Fruit fly (Drosophila melanogaster) whole organism, embryonic: ENCODE measurements around the gene CG17906.

Experiments used
- BEAF-32 ChIP-seq: fragments of 200-800 bp; sonication (Bioruptor generic); optimal IDR thresholded peaks from 3 replicates; lab custom pipeline; 2017; ENCODE audit warnings: missing biosample characterization, missing genetic modification characterization, mild to moderate bottlenecking, moderate library complexity, missing genetic modification reagents
- CG10267 ChIP-seq: fragments of 200-800 bp; sonication (Bioruptor generic); optimal IDR thresholded peaks from 2 replicates; lab custom pipeline; 2018; ENCODE audit warnings: missing biosample characterization, mild to moderate bottlenecking, missing genetic modification characterization, moderate library complexity
- CG12219 ChIP-seq: fragments of 200-800 bp; sonication (Bioruptor generic); optimal IDR thresholded peaks from 3 replicates; lab custom pipeline; 2018; ENCODE audit warnings: missing biosample characterization, mild to moderate bottlenecking, missing genetic modification characterization
- CG12299 ChIP-seq: fragments of 200-800 bp; sonication (Bioruptor generic); optimal IDR thresholded peaks from 2 replicates; lab custom pipeline; 2018; ENCODE audit warnings: missing biosample characterization, mild to moderate bottlenecking, missing genetic modification characterization
- CG14050 ChIP-seq: fragments of 200-800 bp; sonication (Bioruptor generic); IDR thresholded peaks from 3 replicates; pipeline ENCODE4 v1.3.6; 2022; ENCODE audit warnings: missing biosample characterization, missing genetic modification characterization
- CG18619 ChIP-seq: fragments of 200-800 bp; sonication (Bioruptor generic); optimal IDR thresholded peaks from 3 replicates; lab custom pipeline; 2017; ENCODE audit warnings: missing biosample characterization, mild to moderate bottlenecking, missing genetic modification characterization
- CG2678 ChIP-seq: fragments of 200-800 bp; sonication (Bioruptor generic); optimal IDR thresholded peaks from 3 replicates; lab custom pipeline; 2019; ENCODE audit warnings: missing biosample characterization, mild to moderate bottlenecking, missing genetic modification characterization, moderate library complexity
- CG31388 ChIP-seq: fragments of 200-800 bp; sonication (Bioruptor generic); optimal IDR thresholded peaks from 2 replicates; lab custom pipeline; 2016; ENCODE audit warnings: missing biosample characterization, missing genetic modification characterization
- CG32532 ChIP-seq: fragments of 200-800 bp; sonication (Bioruptor generic); IDR thresholded peaks from 2 replicates; pipeline ENCODE4 v1.3.6; 2022; ENCODE audit warnings: missing biosample characterization, missing genetic modification characterization
- CG33557 ChIP-seq: fragments of 200-800 bp; sonication (Bioruptor generic); optimal IDR thresholded peaks from 2 replicates; lab custom pipeline; 2019; ENCODE audit warnings: missing biosample characterization, mild to moderate bottlenecking, missing genetic modification characterization, moderate library complexity
- CG42726 ChIP-seq: fragments of 200-800 bp; sonication (Bioruptor generic); IDR thresholded peaks from 2 replicates; pipeline ENCODE4 v1.3.6; 2022; ENCODE audit warnings: missing biosample characterization, missing genetic modification characterization; ENCODE audit not compliant: partially characterized antibody
- CG7745 ChIP-seq: fragments of 200-800 bp; sonication (Bioruptor generic); optimal IDR thresholded peaks from 2 replicates; lab custom pipeline; 2018; ENCODE audit warnings: missing biosample characterization, mild to moderate bottlenecking, missing genetic modification characterization, moderate library complexity
- CG7963 ChIP-seq: fragments of 200-800 bp; sonication (Bioruptor generic); IDR thresholded peaks from 3 replicates; pipeline ENCODE4 v1.3.6; 2022; ENCODE audit warnings: missing biosample characterization, missing genetic modification characterization; ENCODE audit not compliant: partially characterized antibody
- CrebB ChIP-seq: fragments of 200-800 bp; sonication (Bioruptor generic); optimal IDR thresholded peaks from 3 replicates; lab custom pipeline; 2018; ENCODE audit warnings: missing biosample characterization, mild to moderate bottlenecking, missing genetic modification characterization
- Dbx ChIP-seq: fragments of 200-800 bp; sonication (Bioruptor generic); IDR thresholded peaks from 3 replicates; pipeline ENCODE4 v1.3.6; 2022; ENCODE audit warnings: missing biosample characterization, missing genetic modification characterization
- ERR ChIP-seq: fragments of 200-800 bp; sonication (Bioruptor generic); optimal IDR thresholded peaks from 2 replicates; lab custom pipeline; 2016; ENCODE audit warnings: missing biosample characterization, missing genetic modification characterization
- Gsc ChIP-seq: fragments of 200-800 bp; sonication (Bioruptor generic); IDR thresholded peaks from 2 replicates; pipeline ENCODE4 v1.3.6; 2022; ENCODE audit warnings: missing biosample characterization, missing genetic modification characterization
- HLHmδ ChIP-seq: fragments of 200-800 bp; sonication (Bioruptor generic); optimal IDR thresholded peaks from 2 replicates; lab custom pipeline; 2018; ENCODE audit warnings: missing biosample characterization, mild to moderate bottlenecking, missing genetic modification characterization, moderate library complexity
- Hey ChIP-seq: fragments of 200-800 bp; sonication (Bioruptor generic); optimal IDR thresholded peaks from 3 replicates; lab custom pipeline; 2018; ENCODE audit warnings: missing biosample characterization, mild to moderate bottlenecking, missing genetic modification characterization
- Hr3 ChIP-seq: fragments of 200-800 bp; sonication (Bioruptor generic); optimal IDR thresholded peaks from 3 replicates; lab custom pipeline; 2016; ENCODE audit warnings: missing biosample characterization, missing genetic modification characterization
- Lim3 ChIP-seq: fragments of 200-800 bp; sonication (Bioruptor generic); IDR thresholded peaks from 2 replicates; pipeline ENCODE4 v1.3.6; 2022; ENCODE audit warnings: missing biosample characterization, missing genetic modification characterization
- MTF-1 ChIP-seq: fragments of 200-800 bp; sonication (Bioruptor generic); optimal IDR thresholded peaks from 2 replicates; lab custom pipeline; 2018; ENCODE audit warnings: missing biosample characterization, mild to moderate bottlenecking, missing genetic modification characterization, borderline replicate concordance
- Mes4 ChIP-seq: fragments of 200-800 bp; sonication (Bioruptor generic); optimal IDR thresholded peaks from 2 replicates; lab custom pipeline; 2016; ENCODE audit warnings: missing biosample characterization, missing genetic modification characterization
- Neu2 ChIP-seq: fragments of 200-800 bp; sonication (Bioruptor generic); optimal IDR thresholded peaks from 3 replicates; lab custom pipeline; 2016; ENCODE audit warnings: missing biosample characterization, missing genetic modification characterization, borderline replicate concordance
- Nf-YB ChIP-seq: fragments of 200-800 bp; sonication (Bioruptor generic); optimal IDR thresholded peaks from 3 replicates; lab custom pipeline; 2019; ENCODE audit warnings: missing biosample characterization, mild to moderate bottlenecking, missing genetic modification characterization, moderate library complexity
- Ravus ChIP-seq: fragments of 200-800 bp; sonication (Bioruptor generic); IDR thresholded peaks from 2 replicates; pipeline ENCODE4 v1.3.6; 2022; ENCODE audit warnings: missing biosample characterization, missing genetic modification characterization
- Six4 ChIP-seq: fragments of 200-800 bp; sonication (Bioruptor generic); optimal IDR thresholded peaks from 2 replicates; lab custom pipeline; 2016; ENCODE audit warnings: missing biosample characterization, missing genetic modification characterization
- Tbp ChIP-seq: fragments of >200 bp; optimal IDR thresholded peaks from 2 replicates; lab custom pipeline; 2018; ENCODE audit warnings: missing biosample characterization, missing genetic modification characterization
- Vsx1 ChIP-seq: fragments of 200-800 bp; sonication (Bioruptor generic); optimal IDR thresholded peaks from 2 replicates; lab custom pipeline; 2017; ENCODE audit warnings: missing biosample characterization, mild to moderate bottlenecking, missing genetic modification characterization, missing genetic modification reagents
- bab2 ChIP-seq: fragments of 200-800 bp; sonication (Bioruptor generic); optimal IDR thresholded peaks from 2 replicates; lab custom pipeline; 2016; ENCODE audit warnings: missing biosample characterization, missing genetic modification characterization
- crc ChIP-seq: fragments of 200-800 bp; sonication (Bioruptor generic); optimal IDR thresholded peaks from 2 replicates; lab custom pipeline; 2016; ENCODE audit warnings: missing biosample characterization, missing genetic modification characterization
- emc ChIP-seq: fragments of 200-800 bp; sonication (Bioruptor generic); optimal IDR thresholded peaks from 2 replicates; lab custom pipeline; 2016; ENCODE audit warnings: missing biosample characterization, missing genetic modification characterization
- fd64A ChIP-seq: fragments of 200-800 bp; sonication (Bioruptor generic); optimal IDR thresholded peaks from 3 replicates; lab custom pipeline; 2018; ENCODE audit warnings: missing biosample characterization, mild to moderate bottlenecking, missing genetic modification characterization
- gcm2 ChIP-seq: fragments of 200-800 bp; sonication (Bioruptor generic); optimal IDR thresholded peaks from 2 replicates; lab custom pipeline; 2016; ENCODE audit warnings: missing biosample characterization, missing genetic modification characterization
- gem ChIP-seq: fragments of 200-800 bp; sonication (Bioruptor generic); optimal IDR thresholded peaks from 2 replicates; lab custom pipeline; 2019; ENCODE audit warnings: missing biosample characterization, mild to moderate bottlenecking, missing genetic modification characterization, moderate library complexity
- gfzf ChIP-seq: fragments of 200-800 bp; sonication (Bioruptor generic); optimal IDR thresholded peaks from 2 replicates; lab custom pipeline; 2016; ENCODE audit warnings: missing biosample characterization, mild to moderate bottlenecking, missing genetic modification characterization, moderate library complexity
- her ChIP-seq: fragments of 200-800 bp; sonication (Bioruptor generic); optimal IDR thresholded peaks from 2 replicates; lab custom pipeline; 2016; ENCODE audit warnings: missing biosample characterization, missing genetic modification characterization
- kni ChIP-seq: fragments of 200-800 bp; sonication (Bioruptor generic); optimal IDR thresholded peaks from 3 replicates; lab custom pipeline; 2017; ENCODE audit warnings: mild to moderate bottlenecking, missing biosample characterization, missing genetic modification reagents, missing genetic modification characterization
- lmd ChIP-seq: fragments of 200-800 bp; sonication (Bioruptor generic); IDR thresholded peaks from 2 replicates; pipeline ENCODE4 v1.3.6; 2022; ENCODE audit warnings: missing biosample characterization, missing genetic modification characterization
- lola ChIP-seq, 3 experiments: fragments of >200 bp in 2 of 3; fragments of 200-800 bp in 1 of 3; sonication (Bioruptor generic) in 1 of 3; optimal IDR thresholded peaks; 2 replicates each; lab custom pipeline; 2017 to 2019; ENCODE audit warnings: missing biosample characterization in 3 of 3, missing genetic modification characterization in 3 of 3, mild to moderate bottlenecking in 1 of 3, moderate library complexity in 1 of 3
- nerfin-1 ChIP-seq: fragments of 200-800 bp; sonication (Bioruptor generic); optimal IDR thresholded peaks from 3 replicates; lab custom pipeline; 2019; ENCODE audit warnings: missing biosample characterization, mild to moderate bottlenecking, missing genetic modification characterization, moderate library complexity
- prd ChIP-seq, 3 experiments: fragments of >200 bp in 2 of 3; fragments of 200-800 bp in 1 of 3; sonication (Bioruptor generic) in 1 of 3; optimal IDR thresholded peaks in 2 of 3; IDR thresholded peaks in 1 of 3; 2 replicates in 2 of 3; 3 replicates in 1 of 3; pipeline versions ENCODE4 v1.3.6 to Lab custom; 2017 to 2022; ENCODE audit warnings: missing biosample characterization in 1 of 3, missing genetic modification characterization in 1 of 3
- sc ChIP-seq, 3 experiments: fragments of >200 bp in 2 of 3; fragments of 200-800 bp in 1 of 3; sonication (Bioruptor generic) in 1 of 3; optimal IDR thresholded peaks; 2 replicates in 2 of 3; 3 replicates in 1 of 3; lab custom pipeline; 2017; ENCODE audit warnings: mild to moderate bottlenecking in 1 of 3, missing biosample characterization in 1 of 3, missing genetic modification characterization in 1 of 3, missing genetic modification reagents in 1 of 3
- scrt ChIP-seq: fragments of 200-800 bp; sonication (Bioruptor generic); optimal IDR thresholded peaks from 2 replicates; lab custom pipeline; 2018; ENCODE audit warnings: missing biosample characterization, mild to moderate bottlenecking, missing genetic modification characterization, moderate library complexity
- sens-2 ChIP-seq: fragments of 200-800 bp; sonication (Bioruptor generic); IDR thresholded peaks from 2 replicates; pipeline ENCODE4 v1.3.6; 2022; ENCODE audit warnings: missing biosample characterization, missing genetic modification characterization
- tgo ChIP-seq: fragments of 200-800 bp; sonication (Bioruptor generic); IDR thresholded peaks from 3 replicates; pipeline ENCODE4 v1.3.6; 2022; ENCODE audit warnings: missing biosample characterization, missing genetic modification characterization
- zfh2 ChIP-seq: fragments of 200-800 bp; sonication (Bioruptor generic); optimal IDR thresholded peaks from 2 replicates; lab custom pipeline; 2016; ENCODE audit warnings: missing biosample characterization, missing genetic modification characterization

The CG17906 gene

DNA sequence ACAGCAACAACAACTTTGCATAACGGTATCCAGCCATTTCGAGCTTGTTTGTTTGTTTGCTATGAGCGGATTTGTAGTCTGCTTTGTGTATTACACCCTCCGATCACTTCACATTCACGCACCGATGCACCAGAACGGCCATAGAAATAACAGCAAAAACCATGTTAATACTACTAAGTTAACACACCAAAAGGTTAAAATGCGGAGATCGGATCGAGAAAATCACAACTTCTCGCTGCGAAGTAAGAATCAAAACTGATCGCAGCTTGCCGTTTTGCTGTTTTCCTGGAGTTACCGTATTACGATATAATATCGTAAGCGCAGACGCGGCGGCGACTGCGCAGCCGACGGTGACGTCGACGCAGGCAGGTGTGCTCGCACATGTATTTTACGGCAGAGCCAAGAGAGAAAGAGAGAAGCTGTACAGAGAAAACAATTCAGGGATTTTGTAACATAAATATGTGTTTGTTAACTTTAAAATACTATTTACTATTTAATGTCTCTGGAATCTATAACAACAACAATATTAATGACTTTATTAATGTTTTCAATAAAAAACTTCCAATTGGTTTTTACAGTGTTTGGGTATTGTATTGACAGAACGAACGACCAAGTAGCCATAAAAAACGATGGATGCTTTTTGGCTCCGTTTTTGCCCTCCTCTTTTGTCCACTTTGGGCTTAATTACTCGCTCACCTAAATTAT lies 9.4 kb upstream of the CG17906 start, which contains the start of gene CG13101 (continued):
- peak; percentile 83 for TF ChIP-seq Nf-YB (GFP tag; lab: Kevin White, UChicago)
- no peak for TF ChIP-seq HLHmδ (GFP tag; lab: Kevin White, UChicago)
- 0 out of 2 replicates have a peak, but pooled peaks have one; percentile 46 for TF ChIP-seq Lim3 (GFP tag; lab: Robert Waterston, UW)
- peak; percentile 96 for TF ChIP-seq CG2678 (tag; lab: Kevin White, UChicago)
- peak; percentile 91 for TF ChIP-seq CrebB (tag; lab: Kevin White, UChicago)
- TF ChIP-seq MTF-1 (GFP tag; lab: Kevin White, UChicago), result peak; percentile 79
- peak; percentile 95 for TF ChIP-seq Dbx (GFP tag; lab: Robert Waterston, UW)
- TF ChIP-seq lola (GFP tag; optimal IDR thresholded peaks at IDR 0.05; lab: Kevin White, UChicago), result peak in 1 of 3 experiments; percentile 93
- TF ChIP-seq Vsx1 (GFP tag; lab: Kevin White, UChicago), result peak; percentile 85
- peak; percentile 78 for TF ChIP-seq nerfin-1
- TF ChIP-seq Mes4 (GFP tag; lab: Kevin White, UChicago), result peak; percentile 71
- no peak for TF ChIP-seq Gsc (GFP tag; lab: Robert Waterston, UW)
- peak; percentile 83 for TF ChIP-seq Six4
- peak; percentile 87 for TF ChIP-seq CG18619 (GFP tag; lab: Kevin White, UChicago)
- peak; percentile 82 for TF ChIP-seq sens-2
- no peak for TF ChIP-seq gfzf (GFP tag; lab: Kevin White, UChicago)
- TF ChIP-seq BEAF-32 (GFP tag; lab: Kevin White, UChicago), result no peak
- TF ChIP-seq Hey (tag; lab: Kevin White, UChicago), result peak; percentile 19
- TF ChIP-seq Ravus (GFP tag; lab: Robert Waterston, UW), result peak; percentile 84
- peak; percentile 66 for TF ChIP-seq her
- TF ChIP-seq sc (optimal IDR thresholded peaks at IDR 0.05; lab: Kevin White, UChicago), result no peak
- TF ChIP-seq sc (GFP tag; optimal IDR thresholded peaks at IDR 0.05; lab: Kevin White, UChicago), result peak; percentile 85
- peak; percentile 71 for TF ChIP-seq CG31388
- no peak for TF ChIP-seq CG42726 (GFP tag; lab: Robert Waterston, UW)
- peak; percentile 90 for TF ChIP-seq Hr3 (GFP tag; lab: Kevin White, UChicago)
- TF ChIP-seq kni (GFP tag; lab: Kevin White, UChicago), result no peak
- TF ChIP-seq Neu2 (GFP tag; lab: Kevin White, UChicago), result no peak
- TF ChIP-seq CG7745 (tag; lab: Kevin White, UChicago), result peak; percentile 80
- TF ChIP-seq CG7963 (GFP tag; lab: Robert Waterston, UW), result no peak
- peak; percentile 63 for TF ChIP-seq crc (GFP tag; lab: Kevin White, UChicago)
- no peak for TF ChIP-seq Tbp (GFP tag; lab: Kevin White, UChicago)
- TF ChIP-seq zfh2, result peak; percentile 66
- peak; percentile 88 for TF ChIP-seq CG12219 (GFP tag; lab: Kevin White, UChicago)
- TF ChIP-seq fd64A, result peak; percentile 53
- TF ChIP-seq emc, result peak; percentile 70
- peak; percentile 89 for TF ChIP-seq CG14050 (GFP tag; lab: Robert Waterston, UW)
- peak; percentile 96 for TF ChIP-seq tgo
- peak; percentile 97 for TF ChIP-seq CG32532 (GFP tag; lab: Robert Waterston, UW)
- peak; percentile 81 for TF ChIP-seq bab2 (GFP tag; lab: Kevin White, UChicago)
- peak; percentile 91 for TF ChIP-seq lmd
- TF ChIP-seq CG33557 (GFP tag; lab: Kevin White, UChicago), result peak; percentile 80
- TF ChIP-seq gem (tag; lab: Kevin White, UChicago), result peak; percentile 97
- peak; percentile 74 for TF ChIP-seq ERR (GFP tag; lab: Kevin White, UChicago)
- peak; percentile 88 for TF ChIP-seq CG12299 (tag; lab: Kevin White, UChicago)
- peak; percentile 79 for TF ChIP-seq scrt (GFP tag; lab: Kevin White, UChicago)
- TF ChIP-seq CG10267 (tag; lab: Kevin White, UChicago), result peak; percentile 89
- TF ChIP-seq prd (optimal IDR thresholded peaks at IDR 0.05; lab: Kevin White, UChicago), result no peak
- peak; percentile 94 for TF ChIP-seq prd (GFP tag; IDR thresholded peaks at IDR 0.05; lab: Robert Waterston, UW)
- peak; percentile 60 for TF ChIP-seq gcm2 (GFP tag; lab: Kevin White, UChicago)
